Fruit fly (Drosophila melanogaster) Kc167 (cell line): ENCODE data around the gene Cchl.

Experiments
- Myc ChIP-seq: fragments of >200 bp; optimal IDR thresholded peaks from 2 replicates; lab custom pipeline; 2017; ENCODE audit warnings: missing external identifiers
- Sin3A ChIP-seq: fragments of >200 bp; optimal IDR thresholded peaks from 2 replicates; lab custom pipeline; 2018; ENCODE audit warnings: missing external identifiers
- h ChIP-seq: fragments of >200 bp; optimal IDR thresholded peaks from 3 replicates; lab custom pipeline; 2018; ENCODE audit warnings: missing external identifiers
- insv ChIP-seq: fragments of >200 bp; optimal IDR thresholded peaks from 3 replicates; lab custom pipeline; 2018; ENCODE audit warnings: missing external identifiers
- psq ChIP-seq: fragments of >200 bp; optimal IDR thresholded peaks from 2 replicates; lab custom pipeline; 2017; ENCODE audit warnings: missing external identifiers
- ttk ChIP-seq: sonication (Bioruptor generic); optimal IDR thresholded peaks from 2 replicates; lab custom pipeline; 2017; ENCODE audit warnings: missing external identifiers

The Cchl gene

dm6 chr3R:22026922-22027742, at the start of gene Cchl, which contains the start of gene ND-42:
Gene Cchl, minus strand, starts transcription at chr3R:22027480.
Gene ND-42, plus strand, starts transcription at chr3R:22027709.
- TF ChIP-seq h = no peak
- no peak for TF ChIP-seq psq (lab: Kevin White, UChicago)
- no peak for TF ChIP-seq Myc (lab: Kevin White, UChicago)
- TF ChIP-seq insv = no peak
- TF ChIP-seq Sin3A (lab: Kevin White, UChicago) = no peak
- TF ChIP-seq ttk = no peak

DNA sequence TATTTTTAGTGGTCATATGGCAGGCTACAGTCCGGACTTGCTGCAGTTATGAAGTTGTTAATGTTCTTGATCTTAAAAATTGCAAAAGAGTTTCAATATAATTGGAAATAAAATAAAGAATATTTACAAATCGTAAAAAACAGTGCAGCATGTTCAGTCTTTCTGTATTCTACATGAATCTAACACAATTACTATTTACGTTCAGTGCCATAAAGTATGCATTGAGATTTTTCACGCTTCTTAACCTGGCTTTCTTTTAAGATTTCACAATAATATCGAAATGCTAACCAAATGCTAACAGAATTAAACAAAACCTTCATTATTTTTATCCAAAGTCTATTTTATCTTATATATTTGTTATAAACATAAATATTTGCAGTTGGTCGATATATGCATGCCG, 45.3 kb upstream of the Cchl start:
- TF ChIP-seq ttk (no peak), h (no peak), Sin3A (lab: Kevin White, UChicago) (no peak), Myc (lab: Kevin White, UChicago) (no peak), psq (lab: Kevin White, UChicago) (no peak), insv (no peak)

dm6 chr3R:22071628-22072027, 44.3 kb upstream of the Cchl start:
- TF ChIP-seq ttk (no peak), insv (no peak), Myc (lab: Kevin White, UChicago) (no peak), psq (lab: Kevin White, UChicago) (no peak), h (no peak), Sin3A (lab: Kevin White, UChicago) (no peak)

DNA sequence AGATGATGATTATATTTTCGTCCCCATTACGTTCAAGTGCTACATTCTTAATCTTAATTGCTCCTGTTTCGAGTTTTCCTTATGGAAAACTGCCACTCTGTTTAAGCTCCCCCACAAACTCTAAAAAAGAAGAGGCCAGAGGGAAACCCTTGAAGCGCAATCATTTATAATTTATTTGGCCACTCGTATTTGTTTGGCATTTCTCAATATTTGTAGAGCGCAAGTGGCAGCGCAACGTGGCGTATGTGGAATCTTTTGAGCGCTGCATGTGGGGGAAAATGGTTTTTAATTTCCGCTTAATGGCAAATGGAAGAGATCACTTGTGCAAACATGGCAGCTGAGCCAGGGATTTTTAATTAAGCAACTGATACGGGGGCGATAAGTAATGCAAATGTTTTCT, 40.0 kb upstream of the Cchl start:
- TF ChIP-seq insv = no peak
- no peak for TF ChIP-seq psq (lab: Kevin White, UChicago)
- TF ChIP-seq h = no peak
- TF ChIP-seq Sin3A (lab: Kevin White, UChicago) = no peak

- no peak for TF ChIP-seq Myc (lab: Kevin White, UChicago)
- TF ChIP-seq h = no peak
- TF ChIP-seq insv = no peak
- TF ChIP-seq Sin3A (lab: Kevin White, UChicago) = no peak
- no peak for TF ChIP-seq ttk
- TF ChIP-seq psq (lab: Kevin White, UChicago) = no peak
Measured at dm6 chr3R:22066440-22066839, 39.2 kb upstream of the Cchl start.

DNA sequence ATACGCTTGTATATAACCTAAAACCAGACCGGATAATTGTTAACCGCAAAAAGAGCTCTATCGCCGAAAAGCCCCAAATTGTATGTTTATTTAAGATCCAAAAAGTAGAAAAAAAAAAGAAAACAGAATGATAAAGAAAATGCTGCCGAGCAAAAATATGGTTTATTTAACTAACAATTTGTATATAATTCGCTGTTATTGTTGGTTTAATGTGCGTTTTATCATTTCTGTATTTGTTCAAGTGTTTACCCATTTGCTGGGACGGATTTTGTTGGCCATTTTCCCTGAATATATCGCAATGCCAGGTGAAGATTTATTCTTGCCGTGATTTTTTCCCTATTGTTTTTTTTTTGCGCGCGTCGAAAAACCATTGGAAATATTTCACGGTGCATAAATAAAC, 29.8 kb upstream of the Cchl start:
- TF ChIP-seq h = no peak
- TF ChIP-seq psq (lab: Kevin White, UChicago) = no peak
- TF ChIP-seq insv = no peak
- no peak for TF ChIP-seq ttk
- no peak for TF ChIP-seq Sin3A (lab: Kevin White, UChicago)
- no peak for TF ChIP-seq Myc (lab: Kevin White, UChicago)

- TF ChIP-seq psq (lab: Kevin White, UChicago) (no peak), h (no peak), insv (no peak), Sin3A (lab: Kevin White, UChicago) (no peak), Myc (lab: Kevin White, UChicago) (no peak), ttk (no peak)
Measured at dm6 chr3R:22053740-22054139, 26.5 kb upstream of the Cchl start.

- TF ChIP-seq ttk (no peak), Myc (lab: Kevin White, UChicago) (no peak), Sin3A (lab: Kevin White, UChicago) (no peak)
Measured at dm6 chr3R:22053202-22053601, 25.9 kb upstream of the Cchl start.

dm6 chr3R:22052235-22052634, 25.0 kb upstream of the Cchl start:
- TF ChIP-seq Sin3A (lab: Kevin White, UChicago) (no peak), Myc (lab: Kevin White, UChicago) (no peak), insv (no peak), psq (lab: Kevin White, UChicago) (no peak), ttk (no peak)

DNA sequence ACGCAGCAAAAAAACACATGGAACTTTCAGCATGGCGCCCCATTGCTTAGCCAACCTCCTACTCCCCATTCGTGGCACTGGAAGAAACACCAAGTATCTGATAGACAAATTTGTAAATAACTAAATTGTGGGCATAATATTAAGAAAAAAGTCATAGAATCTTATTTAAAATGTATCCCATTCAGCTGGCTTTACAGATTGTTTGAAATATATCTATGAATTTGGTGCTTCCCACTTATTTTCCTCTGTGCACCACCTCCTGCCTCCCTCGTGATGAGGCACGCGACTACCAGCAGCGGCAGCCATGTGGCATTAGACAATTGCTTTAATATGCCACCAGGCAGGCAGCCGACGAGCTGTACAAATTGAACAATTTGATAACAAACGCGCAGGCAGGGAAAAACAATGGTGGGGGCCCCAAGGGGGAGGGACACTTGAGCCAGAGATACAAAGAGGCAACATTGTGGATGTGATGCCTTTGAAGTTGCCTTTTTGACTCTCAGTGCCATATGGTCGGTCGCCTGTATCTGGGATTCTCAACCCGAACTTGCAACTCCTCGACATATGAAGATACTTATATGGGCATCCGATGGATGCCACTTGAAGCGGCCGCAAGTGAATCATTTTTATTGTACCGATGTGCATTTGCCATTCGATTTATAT, 22.0 kb upstream of the Cchl start:
- TF ChIP-seq psq (lab: Kevin White, UChicago) = no peak
- TF ChIP-seq insv = no peak
- TF ChIP-seq h = no peak
- no peak for TF ChIP-seq ttk
- no peak for TF ChIP-seq Myc (lab: Kevin White, UChicago)
- no peak for TF ChIP-seq Sin3A (lab: Kevin White, UChicago)

DNA sequence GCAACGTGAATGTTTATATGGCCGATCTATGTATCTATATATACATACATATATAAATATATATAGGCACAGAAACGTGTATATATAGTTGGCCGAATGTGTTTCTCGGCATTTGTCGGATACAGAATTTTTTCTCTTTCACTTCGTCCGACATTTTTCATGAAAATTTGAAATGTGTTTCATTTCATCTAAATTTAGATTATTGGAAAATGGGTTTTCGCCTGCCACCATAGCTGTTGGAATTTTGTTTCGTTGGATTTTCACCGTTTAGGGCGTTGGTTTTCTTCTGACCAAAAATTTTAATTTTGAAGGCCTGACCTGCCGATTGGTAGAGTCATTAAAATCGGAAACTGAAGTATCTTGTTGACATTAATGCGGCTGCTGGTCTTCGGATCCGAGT, 20.1 kb upstream of the Cchl start:
- TF ChIP-seq insv (no peak), h (no peak), psq (lab: Kevin White, UChicago) (no peak), Sin3A (lab: Kevin White, UChicago) (no peak), Myc (lab: Kevin White, UChicago) (no peak), ttk (no peak)

- TF ChIP-seq psq (lab: Kevin White, UChicago) (no peak), insv (no peak), Sin3A (lab: Kevin White, UChicago) (no peak), h (no peak), Myc (lab: Kevin White, UChicago) (no peak), ttk (no peak)
Measured at dm6 chr3R:22046723-22047122, 19.4 kb upstream of the Cchl start.

- TF ChIP-seq h (no peak), insv (no peak), Sin3A (lab: Kevin White, UChicago) (no peak), psq (lab: Kevin White, UChicago) (no peak), Myc (lab: Kevin White, UChicago) (no peak), ttk (no peak)
Measured at dm6 chr3R:22046231-22046630, 19.0 kb upstream of the Cchl start.
